Fruit fly (Drosophila melanogaster): ENCODE results near the gene Ptp61F.
A peak's percentile ranks its signal among the peaks of the same experiment; 100 is the strongest.

Gene Ptp61F

dm6 chr3L:1342133-1342580 lies 132.9 kb downstream of the Ptp61F start, which contains the start of gene indra (continued):
- TF ChIP-seq az2 (GFP tag; optimal IDR thresholded peaks at IDR 0.05) (peak; percentile 38), YL-1 (GFP tag; optimal IDR thresholded peaks at IDR 0.05) (peak; percentile 96), Ssrp (tag; optimal IDR thresholded peaks at IDR 0.05) (peak; percentile 53), CG4424 (GFP tag; optimal IDR thresholded peaks at IDR 0.05) (peak; percentile 6), Hmr (GFP tag; optimal IDR thresholded peaks at IDR 0.05) (no peak), bab2 (GFP tag; optimal IDR thresholded peaks at IDR 0.05) (peak; percentile 75), Elba2 (GFP tag; optimal IDR thresholded peaks at IDR 0.05) (peak; percentile 58), CG9215 (GFP tag; IDR thresholded peaks at IDR 0.05) (peak; percentile 55; the same call in 1 of the 2 replicates), her (GFP tag; optimal IDR thresholded peaks at IDR 0.05) (peak; percentile 8), Atf3 (GFP tag; optimal IDR thresholded peaks at IDR 0.05) (peak; percentile 28), CG43689 (GFP tag; IDR thresholded peaks at IDR 0.05) (no peak), HmgD (GFP tag; optimal IDR thresholded peaks at IDR 0.05) (no peak), sd (tag; optimal IDR thresholded peaks at IDR 0.05) (no peak), CG30403 (GFP tag; optimal IDR thresholded peaks at IDR 0.05) (peak; percentile 71), phol (tag; optimal IDR thresholded peaks at IDR 0.05) (peak; percentile 77), HLH4C (GFP tag; IDR thresholded peaks at IDR 0.05; ENCODE audit: partially characterized antibody) (peak; percentile 46; the same call in 2 of the 3 replicates), CG1647 (GFP tag; optimal IDR thresholded peaks at IDR 0.05) (peak; percentile 58), unpg (GFP tag; optimal IDR thresholded peaks at IDR 0.05) (peak; percentile 56), Nf-YB (GFP tag; optimal IDR thresholded peaks at IDR 0.05) (peak; percentile 12), abd-A (tag; optimal IDR thresholded peaks at IDR 0.05) (no peak), bsh (GFP tag; optimal IDR thresholded peaks at IDR 0.05) (peak in 1 of 2 experiments; percentile 39), CG3065 (GFP tag; optimal IDR thresholded peaks at IDR 0.05) (no peak), CG14860 (GFP tag; IDR thresholded peaks at IDR 0.05; ENCODE audit: partially characterized antibody) (peak; percentile 38; the same call in 1 of the 3 replicates), Mrtf (GFP tag; IDR thresholded peaks at IDR 0.05) (no peak), HmgZ (tag; optimal IDR thresholded peaks at IDR 0.05) (peak; percentile 69), CG12942 (GFP tag; optimal IDR thresholded peaks at IDR 0.05) (peak; percentile 36), CG10462 (GFP tag; optimal IDR thresholded peaks at IDR 0.05) (peak; percentile 36), CG3281 (GFP tag; optimal IDR thresholded peaks at IDR 0.05) (peak; percentile 21), zfh2 (GFP tag; optimal IDR thresholded peaks at IDR 0.05) (peak; percentile 74), br (optimal IDR thresholded peaks at IDR 0.05) (no peak), Med (GFP tag) (peak; percentile 93), Ets65A (GFP tag) (peak; percentile 85), CoRest (tag; optimal IDR thresholded peaks at IDR 0.05) (peak; percentile 77), Ada2b (GFP tag; IDR thresholded peaks at IDR 0.05) (0 out of 2 replicates have a peak, but pooled peaks have one; percentile 40), chm (GFP tag; IDR thresholded peaks at IDR 0.05) (0 out of 2 replicates have a peak, but pooled peaks have one; percentile 29), fd96Cb (tag; optimal IDR thresholded peaks at IDR 0.05) (peak; percentile 38), CG18764 (GFP tag; optimal IDR thresholded peaks at IDR 0.05) (peak; percentile 25), CG16815 (GFP tag; optimal IDR thresholded peaks at IDR 0.05) (peak; percentile 9), CG16813 (GFP tag; IDR thresholded peaks at IDR 0.05; ENCODE audit: partially characterized antibody) (peak; percentile 60), cato (GFP tag; optimal IDR thresholded peaks at IDR 0.05; ENCODE audit: borderline replicate concordance) (peak; percentile 64), ash1 (GFP tag; optimal IDR thresholded peaks at IDR 0.05) (no peak), nom (GFP tag; optimal IDR thresholded peaks at IDR 0.05) (no peak), aop (GFP tag; IDR thresholded peaks at IDR 0.05) (no peak), Hsf (GFP tag; optimal IDR thresholded peaks at IDR 0.05) (peak; percentile 36), row (GFP tag; IDR thresholded peaks at IDR 0.05) (peak; percentile 81), unc-4 (GFP tag; IDR thresholded peaks at IDR 0.05; ENCODE audit: partially characterized antibody) (peak; percentile 58; the same call in 1 of the 2 replicates), twi (tag; optimal IDR thresholded peaks at IDR 0.05) (peak; percentile 47), CG2129 (GFP tag; IDR thresholded peaks at IDR 0.05; ENCODE audit: partially characterized antibody) (no peak), pros (GFP tag; optimal IDR thresholded peaks at IDR 0.05) (no peak), NfI (GFP tag; optimal IDR thresholded peaks at IDR 0.05) (peak; percentile 67)

All from whole organism, embryonic.